Fruit fly (Drosophila melanogaster) whole organism, adult: ENCODE results near the gene Ziz.

Source experiments
- CG11617 ChIP-seq: fragments of 200-800 bp; sonication (Bioruptor generic); optimal IDR thresholded peaks from 2 replicates; lab custom pipeline; 2017; ENCODE audit warnings: mild to moderate bottlenecking, missing biosample characterization, missing genetic modification reagents, missing genetic modification characterization
- CG12768 ChIP-seq: fragments of 200-800 bp; sonication (Bioruptor generic); optimal IDR thresholded peaks from 2 replicates; lab custom pipeline; 2017; ENCODE audit warnings: missing biosample characterization, missing genetic modification characterization, mild to moderate bottlenecking, moderate library complexity, missing genetic modification reagents
- CG14711 ChIP-seq: fragments of 200-800 bp; sonication (Bioruptor generic); optimal IDR thresholded peaks from 2 replicates; lab custom pipeline; 2018; ENCODE audit warnings: missing biosample characterization, mild to moderate bottlenecking, missing genetic modification characterization, moderate library complexity
- CG1620 ChIP-seq: fragments of 200-800 bp; sonication (Bioruptor generic); optimal IDR thresholded peaks from 2 replicates; lab custom pipeline; 2016; ENCODE audit warnings: missing biosample characterization, missing genetic modification characterization
- CG33017 ChIP-seq: fragments of 200-800 bp; sonication (Bioruptor generic); optimal IDR thresholded peaks from 2 replicates; lab custom pipeline; 2018; ENCODE audit warnings: missing biosample characterization, mild to moderate bottlenecking, missing genetic modification characterization, moderate library complexity
- CG5204 ChIP-seq: fragments of 200-800 bp; sonication (Bioruptor generic); optimal IDR thresholded peaks from 2 replicates; lab custom pipeline; 2016; ENCODE audit warnings: missing biosample characterization, missing genetic modification characterization
- CG7045 ChIP-seq: fragments of 200-800 bp; sonication (Bioruptor generic); optimal IDR thresholded peaks from 2 replicates; lab custom pipeline; 2017; ENCODE audit warnings: missing biosample characterization, mild to moderate bottlenecking, missing genetic modification characterization
- CG7101 ChIP-seq: fragments of 200-800 bp; sonication (Bioruptor generic); optimal IDR thresholded peaks from 2 replicates; lab custom pipeline; 2018; ENCODE audit warnings: missing biosample characterization, mild to moderate bottlenecking, missing genetic modification characterization, moderate library complexity
- Clk ChIP-seq: fragments of 200-800 bp; sonication (Bioruptor generic); optimal IDR thresholded peaks from 2 replicates; lab custom pipeline; 2017; ENCODE audit warnings: missing biosample characterization, missing genetic modification characterization
- Hr96 ChIP-seq: fragments of 200-800 bp; sonication (Bioruptor generic); optimal IDR thresholded peaks from 2 replicates; lab custom pipeline; 2016; ENCODE audit warnings: missing biosample characterization, missing genetic modification characterization
- Mnt ChIP-seq: fragments of 200-800 bp; sonication (Bioruptor generic); optimal IDR thresholded peaks from 2 replicates; lab custom pipeline; 2016; ENCODE audit warnings: missing biosample characterization, mild to moderate bottlenecking, missing genetic modification characterization
- cic ChIP-seq: fragments of 200-800 bp; sonication (Bioruptor generic); optimal IDR thresholded peaks from 2 replicates; lab custom pipeline; 2017; ENCODE audit warnings: missing biosample characterization, mild to moderate bottlenecking, missing genetic modification characterization, moderate library complexity
- kay ChIP-seq: fragments of 200-800 bp; sonication (Bioruptor generic); peaks from one replicate; lab custom pipeline; 2016; ENCODE audit warnings: missing biosample characterization, missing genetic modification characterization, borderline replicate concordance
- tj ChIP-seq: fragments of 200-800 bp; sonication (Bioruptor generic); optimal IDR thresholded peaks from 3 replicates; lab custom pipeline; 2017; ENCODE audit warnings: missing biosample characterization, mild to moderate bottlenecking, missing genetic modification characterization, moderate library complexity

- TF ChIP-seq kay (GFP tag; lab: Kevin White, UChicago), result no peak
- no peak for TF ChIP-seq CG11617 (GFP tag; lab: Kevin White, UChicago)
- TF ChIP-seq cic, result no peak
- TF ChIP-seq tj, result no peak
- no peak for TF ChIP-seq CG5204 (GFP tag; lab: Kevin White, UChicago)
- TF ChIP-seq Hr96 (GFP tag; lab: Kevin White, UChicago), result no peak
- no peak for TF ChIP-seq CG14711
- no peak for TF ChIP-seq CG7101 (tag; lab: Kevin White, UChicago)
- TF ChIP-seq Clk, result no peak
- TF ChIP-seq CG33017 (tag; lab: Kevin White, UChicago), result no peak
- no peak for TF ChIP-seq CG7045
- TF ChIP-seq CG1620 (GFP tag; lab: Kevin White, UChicago), result no peak
- no peak for TF ChIP-seq CG12768 (GFP tag; lab: Kevin White, UChicago)
- no peak for TF ChIP-seq Mnt (GFP tag; lab: Kevin White, UChicago)
Observed at dm6 chr2L:7529182-7529581, 33.1 kb upstream of the Ziz start.
